Worm (Caenorhabditis elegans): Measurements from ENCODE around the gene C56G2.22.

Gene C56G2.22

ce11 chrIII:6345968-6346498 is at the start of gene C56G2.22, which contains the start of gene trmt-10C.2:
Gene C56G2.22, plus strand, starts transcription at chrIII:6346448.
Gene trmt-10C.2, plus strand, starts transcription at chrIII:6346281.
- TF ChIP-seq T22C8.4 (GFP tag; IDR thresholded peaks at IDR 0.05) (no peak), med-1 (GFP tag; optimal IDR thresholded peaks at IDR 0.05; ENCODE audit: insufficient read depth) (no peak), klf-2 (GFP tag; conservative IDR thresholded peaks at IDR 0.05) (no peak), ztf-23 (GFP tag; IDR thresholded peaks at IDR 0.05) (no peak), flt-1 (GFP tag; IDR thresholded peaks at IDR 0.05) (no peak), cog-1 (tag; optimal IDR thresholded peaks at IDR 0.05) (no peak), ref-1 (GFP tag; conservative IDR thresholded peaks at IDR 0.05) (no peak), ztf-29 (GFP tag; IDR thresholded peaks at IDR 0.05) (no peak), tab-1 (GFP tag; IDR thresholded peaks at IDR 0.05) (no peak)

ce11 chrIII:6297599-6297998 is 48.6 kb upstream of the C56G2.22 start:
- TF ChIP-seq ref-1 (GFP tag; conservative IDR thresholded peaks at IDR 0.05) (no peak), tab-1 (GFP tag; IDR thresholded peaks at IDR 0.05) (no peak), flt-1 (GFP tag; IDR thresholded peaks at IDR 0.05) (no peak), klf-2 (GFP tag; conservative IDR thresholded peaks at IDR 0.05) (no peak), T22C8.4 (GFP tag; IDR thresholded peaks at IDR 0.05) (no peak), med-1 (GFP tag; optimal IDR thresholded peaks at IDR 0.05; ENCODE audit: insufficient read depth) (no peak), ztf-23 (GFP tag; IDR thresholded peaks at IDR 0.05) (no peak), ztf-29 (GFP tag; IDR thresholded peaks at IDR 0.05) (no peak), cog-1 (tag; optimal IDR thresholded peaks at IDR 0.05) (no peak)

ce11 chrIII:6298131-6298530 is 48.1 kb upstream of the C56G2.22 start, which contains the start of gene F47D12.3:
Gene F47D12.3, plus strand, starts transcription at chrIII:6298461.
- TF ChIP-seq cog-1 (tag; optimal IDR thresholded peaks at IDR 0.05) (no peak), ztf-23 (GFP tag; IDR thresholded peaks at IDR 0.05) (no peak)

- TF ChIP-seq ref-1 (GFP tag; conservative IDR thresholded peaks at IDR 0.05), result no peak
Observed at ce11 chrIII:6300297-6300696, 46.0 kb upstream of the C56G2.22 start.

ce11 chrIII:6303114-6303647 is 43.1 kb upstream of the C56G2.22 start, which contains the start of gene F47D12.9:
Gene F47D12.9, minus strand, starts transcription at chrIII:6303380.
- TF ChIP-seq flt-1 (GFP tag; IDR thresholded peaks at IDR 0.05), result no peak
- TF ChIP-seq ztf-23 (GFP tag; IDR thresholded peaks at IDR 0.05), result no peak
- TF ChIP-seq ztf-29 (GFP tag; IDR thresholded peaks at IDR 0.05), result no peak
- no peak for TF ChIP-seq med-1 (GFP tag; optimal IDR thresholded peaks at IDR 0.05; ENCODE audit: insufficient read depth)
- TF ChIP-seq cog-1 (tag; optimal IDR thresholded peaks at IDR 0.05), result no peak
- TF ChIP-seq T22C8.4 (GFP tag; IDR thresholded peaks at IDR 0.05), result no peak
- no peak for TF ChIP-seq tab-1 (GFP tag; IDR thresholded peaks at IDR 0.05)
- TF ChIP-seq ref-1 (GFP tag; conservative IDR thresholded peaks at IDR 0.05), result no peak
- TF ChIP-seq klf-2 (GFP tag; conservative IDR thresholded peaks at IDR 0.05), result no peak

- TF ChIP-seq flt-1 (GFP tag; IDR thresholded peaks at IDR 0.05), result no peak
- no peak for TF ChIP-seq ref-1 (GFP tag; conservative IDR thresholded peaks at IDR 0.05)
- TF ChIP-seq tab-1 (GFP tag; IDR thresholded peaks at IDR 0.05), result no peak
- no peak for TF ChIP-seq cog-1 (tag; optimal IDR thresholded peaks at IDR 0.05)
- TF ChIP-seq klf-2 (GFP tag; conservative IDR thresholded peaks at IDR 0.05), result no peak
- TF ChIP-seq ztf-29 (GFP tag; IDR thresholded peaks at IDR 0.05), result no peak
- TF ChIP-seq med-1 (GFP tag; optimal IDR thresholded peaks at IDR 0.05; ENCODE audit: insufficient read depth), result no peak
- TF ChIP-seq T22C8.4 (GFP tag; IDR thresholded peaks at IDR 0.05), result no peak
- TF ChIP-seq ztf-23 (GFP tag; IDR thresholded peaks at IDR 0.05), result no peak
Observed at ce11 chrIII:6303787-6304186, 42.5 kb upstream of the C56G2.22 start.

ce11 chrIII:6307832-6308231 is 38.4 kb upstream of the C56G2.22 start:
- TF ChIP-seq ztf-29 (GFP tag; IDR thresholded peaks at IDR 0.05), result no peak

ce11 chrIII:6309066-6309465 is 37.2 kb upstream of the C56G2.22 start, which contains the start of gene gar-2:
Gene gar-2, plus strand, starts transcription at chrIII:6309366.
- TF ChIP-seq flt-1 (GFP tag; IDR thresholded peaks at IDR 0.05), result no peak
- TF ChIP-seq ztf-23 (GFP tag; IDR thresholded peaks at IDR 0.05), result no peak
- no peak for TF ChIP-seq T22C8.4 (GFP tag; IDR thresholded peaks at IDR 0.05)
- TF ChIP-seq med-1 (GFP tag; optimal IDR thresholded peaks at IDR 0.05; ENCODE audit: insufficient read depth), result no peak
- TF ChIP-seq cog-1 (tag; optimal IDR thresholded peaks at IDR 0.05), result no peak
- TF ChIP-seq tab-1 (GFP tag; IDR thresholded peaks at IDR 0.05), result no peak
- no peak for TF ChIP-seq ref-1 (GFP tag; conservative IDR thresholded peaks at IDR 0.05)
- no peak for TF ChIP-seq ztf-29 (GFP tag; IDR thresholded peaks at IDR 0.05)
- TF ChIP-seq klf-2 (GFP tag; conservative IDR thresholded peaks at IDR 0.05), result no peak

ce11 chrIII:6310352-6310751 is 35.9 kb upstream of the C56G2.22 start:
- no peak for TF ChIP-seq ztf-23 (GFP tag; IDR thresholded peaks at IDR 0.05)

- TF ChIP-seq ztf-23 (GFP tag; IDR thresholded peaks at IDR 0.05) (no peak), ztf-29 (GFP tag; IDR thresholded peaks at IDR 0.05) (no peak), cog-1 (tag; optimal IDR thresholded peaks at IDR 0.05) (no peak), med-1 (GFP tag; optimal IDR thresholded peaks at IDR 0.05; ENCODE audit: insufficient read depth) (no peak), T22C8.4 (GFP tag; IDR thresholded peaks at IDR 0.05) (no peak)
Observed at ce11 chrIII:6311452-6311851, 34.8 kb upstream of the C56G2.22 start.

- TF ChIP-seq T22C8.4 (GFP tag; IDR thresholded peaks at IDR 0.05), result no peak
- no peak for TF ChIP-seq ref-1 (GFP tag; conservative IDR thresholded peaks at IDR 0.05)
- TF ChIP-seq tab-1 (GFP tag; IDR thresholded peaks at IDR 0.05), result no peak
- TF ChIP-seq flt-1 (GFP tag; IDR thresholded peaks at IDR 0.05), result no peak
- no peak for TF ChIP-seq klf-2 (GFP tag; conservative IDR thresholded peaks at IDR 0.05)
Observed at ce11 chrIII:6312244-6312643, 34.0 kb upstream of the C56G2.22 start.

Measured in whole organism, midembryonic.